Worm (Caenorhabditis elegans) whole organism, midembryonic: ENCODE data around the gene drr-1.

ENCODE experiments used
- T22C8.4 ChIP-seq: fragments of 200-800 bp; sonication (Bioruptor generic); IDR thresholded peaks from 2 replicates; pipeline ENCODE4 v1.3.6; 2022; ENCODE audit warnings: missing genetic modification characterization, missing compliant biosample characterization
- cog-1 ChIP-seq: sonication (generic microtip); optimal IDR thresholded peaks from 2 replicates; lab custom pipeline; 2016; ENCODE audit warnings: missing genetic modification characterization, missing compliant biosample characterization
- flt-1 ChIP-seq: fragments of 200-800 bp; sonication (Bioruptor generic); IDR thresholded peaks from 2 replicates; pipeline ENCODE4 v1.3.6; 2022; ENCODE audit warnings: missing genetic modification characterization, missing compliant biosample characterization
- med-1 ChIP-seq: sonication (generic microtip); optimal IDR thresholded peaks from 2 replicates; lab custom pipeline; 2017; ENCODE audit warnings: missing genetic modification characterization, mild to moderate bottlenecking, missing compliant biosample characterization, antibody characterized with exemption, missing genetic modification reagents; ENCODE audit not compliant: insufficient read depth
- ref-1 ChIP-seq: fragments of 200-800 bp; sonication (Bioruptor generic); conservative IDR thresholded peaks from 2 replicates; pipeline ENCODE4 v1.3.6; 2022; ENCODE audit warnings: missing genetic modification reagents, missing genetic modification characterization, missing compliant biosample characterization
- ztf-23 ChIP-seq: fragments of 200-800 bp; sonication (Bioruptor generic); IDR thresholded peaks from 2 replicates; pipeline ENCODE4 v1.3.6; 2022; ENCODE audit warnings: missing genetic modification reagents, missing genetic modification characterization, missing compliant biosample characterization
- ztf-29 ChIP-seq: fragments of 200-800 bp; sonication (Bioruptor generic); IDR thresholded peaks from 2 replicates; pipeline ENCODE4 v1.3.6; 2022; ENCODE audit warnings: missing genetic modification reagents, missing genetic modification characterization, missing compliant biosample characterization

DNA sequence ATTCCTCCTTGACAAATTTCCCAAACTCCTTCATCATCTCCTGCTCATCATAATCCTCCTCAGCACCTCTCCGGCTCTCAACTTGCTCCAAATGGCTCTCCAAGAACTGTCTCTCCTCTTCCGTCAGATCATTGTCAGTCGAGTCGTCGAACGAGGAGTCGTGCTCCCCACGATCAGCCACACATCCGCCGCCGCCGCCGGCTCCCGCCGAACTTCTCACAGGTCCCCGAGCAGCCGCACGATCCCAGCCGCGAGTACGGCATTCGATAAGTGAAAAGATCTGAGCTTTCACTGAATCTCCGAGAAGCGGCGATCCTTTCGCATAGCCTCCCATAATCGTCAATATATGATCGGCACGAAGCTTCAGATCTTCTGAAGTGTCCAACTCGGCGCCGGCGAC, 44.4 kb downstream of the drr-1 start:
- no peak for TF ChIP-seq T22C8.4
- TF ChIP-seq ztf-23 (GFP tag; lab: Robert Waterston, UW): no peak
- TF ChIP-seq cog-1 (tag; lab: Kevin White, UChicago): no peak
- no peak for TF ChIP-seq ref-1 (GFP tag; lab: Robert Waterston, UW)
- no peak for TF ChIP-seq med-1 (GFP tag; lab: Kevin White, UChicago)
- TF ChIP-seq flt-1 (GFP tag; lab: Robert Waterston, UW): no peak
- TF ChIP-seq ztf-29 (GFP tag; lab: Robert Waterston, UW): no peak
